Worm (Caenorhabditis elegans) whole organism, early embryonic: ENCODE data around the gene paqr-2.

Experiments used
- ceh-13 ChIP-seq: fragments of 200-800 bp; sonication (Bioruptor generic); optimal IDR thresholded peaks from 2 replicates; lab custom pipeline; 2018; ENCODE audit warnings: mild to moderate bottlenecking, missing genetic modification characterization, missing compliant biosample characterization

paqr-2 gene

ce11 chrIII:5326323-5326722 lies 53.4 kb downstream of the paqr-2 start, which contains the start of gene sorf-2:
sorf-2 (plus strand) TSS chrIII:5326623.
- TF ChIP-seq ceh-13 (GFP tag; lab: Kevin White, UChicago): no peak
